Worm (Caenorhabditis elegans) whole organism, L1 larva: ENCODE data around the gene Y54G2A.41.

Experiments used
- ces-1 ChIP-seq: fragments of 150-350 bp; optimal IDR thresholded peaks from 2 replicates; lab custom pipeline; 2014; ENCODE audit warnings: missing biosample characterization, missing genetic modification reagents, missing genetic modification characterization
- elt-3 ChIP-seq, 6 experiments: fragments of 150-350 bp in 1 of 6; sonication (generic microtip); optimal IDR thresholded peaks; 2 replicates each; lab custom pipeline; 2017 to 2018; ENCODE audit warnings: missing biosample characterization in 6 of 6, missing genetic modification characterization in 6 of 6, inconsistent platforms in 1 of 6
- isw-1 ChIP-seq: fragments of 200-800 bp; sonication (Bioruptor generic); IDR thresholded peaks from 2 replicates; pipeline ENCODE4 v1.3.6; 2022; ENCODE audit warnings: missing genetic modification characterization, missing compliant biosample characterization
- lin-15B ChIP-seq: fragments of 150-350 bp; sonication (generic microtip); optimal IDR thresholded peaks from 3 replicates; lab custom pipeline; 2014; ENCODE audit warnings: missing biosample characterization, missing genetic modification characterization
- nhr-12 ChIP-seq: sonication (generic microtip); optimal IDR thresholded peaks from 2 replicates; lab custom pipeline; 2017; ENCODE audit warnings: missing biosample characterization, missing genetic modification characterization
- pag-3 ChIP-seq: sonication (generic microtip); optimal IDR thresholded peaks from 2 replicates; lab custom pipeline; 2017; ENCODE audit warnings: missing genetic modification characterization, mild to moderate bottlenecking, missing compliant biosample characterization, antibody characterized with exemption, borderline replicate concordance; ENCODE audit not compliant: insufficient read depth
- rnt-1 ChIP-seq: sonication (generic microtip); optimal IDR thresholded peaks from 2 replicates; lab custom pipeline; 2016; ENCODE audit warnings: mild to moderate bottlenecking, missing genetic modification characterization, moderate library complexity, missing compliant biosample characterization

DNA sequence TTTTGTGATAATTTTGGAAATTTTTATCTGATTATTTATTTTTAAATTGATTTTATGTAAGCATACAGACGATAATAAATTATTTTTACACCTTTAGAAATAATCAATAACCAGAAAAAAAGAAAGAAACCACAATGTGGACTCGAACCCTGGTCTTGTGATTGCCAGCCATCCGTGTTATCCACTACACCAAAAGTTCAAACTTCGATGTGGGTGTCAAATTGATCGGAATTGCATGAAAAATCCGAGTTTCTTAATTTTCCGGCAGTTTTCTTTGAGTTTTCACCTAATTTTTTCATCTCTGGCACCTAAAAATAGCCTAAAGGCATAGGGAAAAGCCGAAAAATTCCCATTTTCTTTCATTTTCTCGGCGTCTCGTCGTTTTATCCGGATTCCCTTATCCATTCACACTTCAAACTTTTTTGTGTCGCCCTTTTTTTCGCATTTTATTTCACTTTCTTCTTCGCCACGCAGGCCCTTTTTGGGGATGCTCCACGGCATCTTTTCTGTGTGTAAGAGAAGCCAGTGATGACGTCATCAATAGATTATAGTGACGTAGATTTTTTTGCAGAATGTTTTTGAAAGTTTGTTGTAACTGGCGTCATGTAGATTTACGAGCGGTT is 4.2 kb upstream of the Y54G2A.41 start:
- no peak for TF ChIP-seq rnt-1 (tag; lab: Kevin White, UChicago)
- TF ChIP-seq isw-1 (GFP tag; lab: Robert Waterston, UW) = no peak
- TF ChIP-seq nhr-12 (tag; lab: Kevin White, UChicago) = no peak
- no peak for TF ChIP-seq elt-3 (tag; optimal IDR thresholded peaks at IDR 0.05; lab: Kevin White, UChicago)
- no peak for TF ChIP-seq lin-15B (tag; lab: Kevin White, UChicago)
- no peak for TF ChIP-seq pag-3 (tag; lab: Kevin White, UChicago)
- no peak for TF ChIP-seq ces-1 (GFP tag; lab: Kevin White, UChicago)
